Worm (Caenorhabditis elegans): ENCODE data around the gene C17G10.10.
A peak's percentile ranks its signal among the peaks of the same experiment; 100 is the strongest.

Gene C17G10.10

ce11 chrII:5577060-5577459 is 22.1 kb downstream of the C17G10.10 start (continued):
- TF ChIP-seq grh-1 (GFP tag; IDR thresholded peaks at IDR 0.05): no peak
- peak; percentile 59 for TF ChIP-seq rnt-1 (tag; optimal IDR thresholded peaks at IDR 0.05)
- TF ChIP-seq blmp-1 (tag; optimal IDR thresholded peaks at IDR 0.05): peak; percentile 20
- peak; percentile 2 for TF ChIP-seq lin-13 (GFP tag; optimal IDR thresholded peaks at IDR 0.05)
- TF ChIP-seq lin-35 (GFP tag; optimal IDR thresholded peaks at IDR 0.05): peak in 1 of 2 experiments; percentile 59
- peak; percentile 52 for TF ChIP-seq nhr-71 (tag; optimal IDR thresholded peaks at IDR 0.05)
- peak; percentile 37 for TF ChIP-seq elt-2 (tag; optimal IDR thresholded peaks at IDR 0.05)
- TF ChIP-seq lir-3 (tag; optimal IDR thresholded peaks at IDR 0.05; ENCODE audit: poor library complexity): no peak
- TF ChIP-seq snpc-4 (tag; optimal IDR thresholded peaks at IDR 0.05): peak; percentile 36
- TF ChIP-seq nhr-12 (tag; optimal IDR thresholded peaks at IDR 0.05): no peak
- TF ChIP-seq efl-3 (GFP tag; optimal IDR thresholded peaks at IDR 0.05): no peak
- TF ChIP-seq C16A3.4 (tag; optimal IDR thresholded peaks at IDR 0.05): peak; percentile 54
- no peak for TF ChIP-seq ceh-63 (GFP tag; optimal IDR thresholded peaks at IDR 0.05)

DNA sequence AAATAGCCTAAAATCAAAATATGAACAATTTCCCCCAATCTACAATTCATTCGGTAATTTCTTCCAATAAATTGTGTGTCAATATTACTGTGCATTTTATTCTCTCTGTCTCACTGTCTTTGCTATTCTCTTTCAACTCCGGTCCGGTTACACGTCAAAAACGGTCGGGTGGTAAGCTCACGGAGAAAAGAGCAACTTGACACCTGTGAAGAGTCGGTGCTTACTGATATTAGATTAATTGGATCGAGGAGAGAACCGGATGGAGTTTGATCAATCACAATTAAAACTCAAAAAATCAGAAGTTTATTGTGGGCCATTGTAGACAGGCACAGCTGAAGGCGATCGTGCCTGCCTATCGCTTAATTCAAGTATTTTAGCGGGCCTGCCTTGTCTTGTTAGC is 24.3 kb downstream of the C17G10.10 start:
- TF ChIP-seq nhr-20 (tag; optimal IDR thresholded peaks at IDR 0.05) (peak; percentile 3), elt-2 (tag; optimal IDR thresholded peaks at IDR 0.05) (peak; percentile 11), nhr-71 (tag; optimal IDR thresholded peaks at IDR 0.05) (peak; percentile 16), ceh-88 (GFP tag; IDR thresholded peaks at IDR 0.05) (no peak), blmp-1 (tag; optimal IDR thresholded peaks at IDR 0.05) (no peak), alr-1 (tag; optimal IDR thresholded peaks at IDR 0.05; ENCODE audit: borderline replicate concordance) (no peak)

ce11 chrII:5572082-5572746 is 27.0 kb downstream of the C17G10.10 start:
- peak; percentile 58 for TF ChIP-seq ztf-4 (tag; optimal IDR thresholded peaks at IDR 0.05)
- no peak for TF ChIP-seq ceh-63 (GFP tag; optimal IDR thresholded peaks at IDR 0.05)
- peak; percentile 88 for TF ChIP-seq nhr-71 (tag; optimal IDR thresholded peaks at IDR 0.05)
- TF ChIP-seq isw-1 (GFP tag; IDR thresholded peaks at IDR 0.05): no peak
- no peak for TF ChIP-seq ets-5 (GFP tag; IDR thresholded peaks at IDR 0.05)
- TF ChIP-seq blmp-1 (tag; optimal IDR thresholded peaks at IDR 0.05): peak; percentile 13
- no peak for TF ChIP-seq nhr-77 (tag; optimal IDR thresholded peaks at IDR 0.05)
- peak; percentile 57 for TF ChIP-seq elt-2 (tag; optimal IDR thresholded peaks at IDR 0.05)
- TF ChIP-seq egl-27 (tag; optimal IDR thresholded peaks at IDR 0.05): no peak
- TF ChIP-seq lin-13 (GFP tag; optimal IDR thresholded peaks at IDR 0.05): peak; percentile 30
- peak in 1 of 2 experiments; percentile 60 for TF ChIP-seq lin-35 (GFP tag; optimal IDR thresholded peaks at IDR 0.05)
- peak in 1 of 2 experiments; percentile 40 for TF ChIP-seq lsy-2 (tag; optimal IDR thresholded peaks at IDR 0.05)
- TF ChIP-seq nhr-19 (GFP tag; conservative IDR thresholded peaks at IDR 0.05): peak; percentile 43
- no peak for TF ChIP-seq aha-1 (tag; optimal IDR thresholded peaks at IDR 0.05)
- TF ChIP-seq sptf-1 (tag; optimal IDR thresholded peaks at IDR 0.05): no peak
- no peak for TF ChIP-seq dsc-1 (tag; optimal IDR thresholded peaks at IDR 0.05)
- TF ChIP-seq efl-1 (optimal IDR thresholded peaks at IDR 0.05): no peak
- TF ChIP-seq efl-1 (GFP tag; optimal IDR thresholded peaks at IDR 0.05 in 1 of 2): peak in 1 of 2 experiments; percentile 85
- peak; percentile 63 for TF ChIP-seq nhr-90 (tag; optimal IDR thresholded peaks at IDR 0.05; ENCODE audit: poor library complexity)
- TF ChIP-seq mef-2 (tag; optimal IDR thresholded peaks at IDR 0.05): no peak
- no peak for TF ChIP-seq alr-1 (tag; optimal IDR thresholded peaks at IDR 0.05; ENCODE audit: borderline replicate concordance)
- TF ChIP-seq nhr-85 (tag): peak; percentile 93
- no peak for TF ChIP-seq dpl-1 (GFP tag; optimal IDR thresholded peaks at IDR 0.05)
- no peak for TF ChIP-seq nhr-84 (tag; optimal IDR thresholded peaks at IDR 0.05)
- TF ChIP-seq unc-98 (GFP tag; IDR thresholded peaks at IDR 0.05): no peak
- peak; percentile 45 for TF ChIP-seq nhr-47 (tag; optimal IDR thresholded peaks at IDR 0.05)
- no peak for TF ChIP-seq nhr-12 (tag; optimal IDR thresholded peaks at IDR 0.05)
- TF ChIP-seq ceh-90 (tag; optimal IDR thresholded peaks at IDR 0.05): no peak
- TF ChIP-seq grh-1 (GFP tag; IDR thresholded peaks at IDR 0.05): peak; percentile 34; the same call in 1 of the 2 replicates
- peak; percentile 82 for TF ChIP-seq skn-1 (tag; optimal IDR thresholded peaks at IDR 0.05)
- TF ChIP-seq unc-62 (GFP tag; optimal IDR thresholded peaks at IDR 0.05): no peak
- no peak for TF ChIP-seq ama-1 (optimal IDR thresholded peaks at IDR 0.05)
- TF ChIP-seq elt-3 (tag; optimal IDR thresholded peaks at IDR 0.05): peak in 2 of 6 experiments; percentile 25 to 78
- TF ChIP-seq ceh-82 (tag; optimal IDR thresholded peaks at IDR 0.05): no peak
- TF ChIP-seq hlh-4 (tag; optimal IDR thresholded peaks at IDR 0.05): no peak
- TF ChIP-seq nhr-20 (tag; optimal IDR thresholded peaks at IDR 0.05): peak; percentile 82
- no peak for TF ChIP-seq hpl-2 (GFP tag; optimal IDR thresholded peaks at IDR 0.05)
- TF ChIP-seq vab-15 (tag; optimal IDR thresholded peaks at IDR 0.05): no peak
- no peak for TF ChIP-seq ces-1 (GFP tag; optimal IDR thresholded peaks at IDR 0.05)
- TF ChIP-seq tbx-2 (tag; optimal IDR thresholded peaks at IDR 0.05): peak; percentile 53

Data from whole organism, L1 larva.